Worm (Caenorhabditis elegans) whole organism, L1 larva: ENCODE results near the gene Y37H2A.10.

Source experiments
- ama-1 ChIP-seq: fragments of 150-350 bp; optimal IDR thresholded peaks from 2 replicates; lab custom pipeline; 2014
- ceh-82 ChIP-seq, 3 experiments: fragments of 150-350 bp in 1 of 3; sonication (generic microtip) in 2 of 3; optimal IDR thresholded peaks; 2 replicates each; lab custom pipeline; 2014 to 2017; ENCODE audit warnings: missing biosample characterization in 3 of 3, missing genetic modification characterization in 3 of 3
- dsc-1 ChIP-seq: sonication (generic microtip); optimal IDR thresholded peaks from 2 replicates; lab custom pipeline; 2016; ENCODE audit warnings: mild to moderate bottlenecking, missing genetic modification characterization, missing compliant biosample characterization
- elt-3 ChIP-seq, 6 experiments: fragments of 150-350 bp in 1 of 6; sonication (generic microtip); optimal IDR thresholded peaks; 2 replicates each; lab custom pipeline; 2017 to 2018; ENCODE audit warnings: missing biosample characterization in 6 of 6, missing genetic modification characterization in 6 of 6, inconsistent platforms in 1 of 6
- lin-14 ChIP-seq: fragments of 200-800 bp; sonication (Bioruptor generic); optimal IDR thresholded peaks from 2 replicates; lab custom pipeline; 2018; ENCODE audit warnings: mild to moderate bottlenecking, missing genetic modification characterization, moderate library complexity, missing compliant biosample characterization
- lin-39 ChIP-seq: fragments of 150-350 bp; optimal IDR thresholded peaks from 2 replicates; lab custom pipeline; 2014; ENCODE audit warnings: missing biosample characterization, missing genetic modification reagents, missing genetic modification characterization
- lir-3 ChIP-seq: sonication (generic microtip); optimal IDR thresholded peaks from 2 replicates; lab custom pipeline; 2016; ENCODE audit warnings: mild to moderate bottlenecking, missing genetic modification characterization, moderate library complexity, missing compliant biosample characterization; ENCODE audit not compliant: poor library complexity
- mdl-1 ChIP-seq, 2 experiments: fragments of 150-350 bp; optimal IDR thresholded peaks; 2 replicates each; lab custom pipeline; 2014 to 2017; ENCODE audit warnings: missing biosample characterization in 2 of 2, missing genetic modification characterization in 2 of 2, inconsistent platforms in 1 of 2
- mep-1 ChIP-seq: fragments of 150-350 bp; optimal IDR thresholded peaks from 2 replicates; lab custom pipeline; 2014; ENCODE audit warnings: missing biosample characterization, missing genetic modification characterization
- nhr-11 ChIP-seq: fragments of 150-350 bp; optimal IDR thresholded peaks from 2 replicates; lab custom pipeline; 2014; ENCODE audit warnings: missing biosample characterization, missing genetic modification characterization
- nhr-28 ChIP-seq: fragments of 150-350 bp; optimal IDR thresholded peaks from 2 replicates; lab custom pipeline; 2014; ENCODE audit warnings: missing biosample characterization, missing genetic modification characterization
- snpc-4 ChIP-seq: fragments of 150-350 bp; optimal IDR thresholded peaks from 2 replicates; lab custom pipeline; 2014; ENCODE audit warnings: missing biosample characterization, missing genetic modification characterization
- tbx-2 ChIP-seq: sonication (generic microtip); optimal IDR thresholded peaks from 2 replicates; lab custom pipeline; 2016; ENCODE audit warnings: missing genetic modification characterization, missing compliant biosample characterization
- vab-15 ChIP-seq: sonication (generic microtip); optimal IDR thresholded peaks from 2 replicates; lab custom pipeline; 2017; ENCODE audit warnings: missing genotype, mild to moderate bottlenecking, missing genetic modification characterization, missing compliant biosample characterization

DNA sequence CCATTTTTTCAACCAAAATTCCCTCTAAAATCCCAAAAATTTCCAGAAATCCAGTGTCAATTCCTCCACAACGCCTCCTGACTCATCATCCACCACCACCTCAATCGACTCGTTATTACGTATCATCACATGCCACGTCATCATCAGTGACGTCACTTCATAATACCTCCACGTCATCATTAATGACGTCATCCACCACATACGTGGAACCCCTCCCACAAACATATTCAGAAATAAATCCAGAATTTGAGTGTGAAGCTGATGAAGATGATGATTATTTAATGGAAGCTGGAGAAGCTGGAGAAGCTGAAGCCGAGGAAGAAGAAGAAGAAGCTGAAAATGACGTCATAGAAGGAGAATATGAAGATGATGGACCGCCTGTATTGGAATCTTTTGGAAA is 44.9 kb upstream of the Y37H2A.10 start:
- TF ChIP-seq dsc-1 (tag; lab: Kevin White, UChicago): no peak
- no peak for TF ChIP-seq ceh-82 (tag; optimal IDR thresholded peaks at IDR 0.05; lab: Kevin White, UChicago)
- TF ChIP-seq mdl-1 (tag; optimal IDR thresholded peaks at IDR 0.05; lab: Kevin White, UChicago): no peak
- TF ChIP-seq lin-39: no peak
- no peak for TF ChIP-seq snpc-4 (tag; lab: Kevin White, UChicago)
- TF ChIP-seq nhr-11: no peak
- TF ChIP-seq ama-1: no peak
- TF ChIP-seq lir-3: no peak
- TF ChIP-seq lin-14 (GFP tag; lab: Kevin White, UChicago): no peak
- TF ChIP-seq mep-1: no peak
- TF ChIP-seq nhr-28 (tag; lab: Kevin White, UChicago): no peak
- TF ChIP-seq vab-15 (tag; lab: Kevin White, UChicago): no peak
- TF ChIP-seq tbx-2 (tag; lab: Kevin White, UChicago): no peak
- TF ChIP-seq elt-3 (tag; optimal IDR thresholded peaks at IDR 0.05; lab: Kevin White, UChicago): no peak
